Fruit fly (Drosophila melanogaster): ENCODE data around the gene CG31800.

DNA sequence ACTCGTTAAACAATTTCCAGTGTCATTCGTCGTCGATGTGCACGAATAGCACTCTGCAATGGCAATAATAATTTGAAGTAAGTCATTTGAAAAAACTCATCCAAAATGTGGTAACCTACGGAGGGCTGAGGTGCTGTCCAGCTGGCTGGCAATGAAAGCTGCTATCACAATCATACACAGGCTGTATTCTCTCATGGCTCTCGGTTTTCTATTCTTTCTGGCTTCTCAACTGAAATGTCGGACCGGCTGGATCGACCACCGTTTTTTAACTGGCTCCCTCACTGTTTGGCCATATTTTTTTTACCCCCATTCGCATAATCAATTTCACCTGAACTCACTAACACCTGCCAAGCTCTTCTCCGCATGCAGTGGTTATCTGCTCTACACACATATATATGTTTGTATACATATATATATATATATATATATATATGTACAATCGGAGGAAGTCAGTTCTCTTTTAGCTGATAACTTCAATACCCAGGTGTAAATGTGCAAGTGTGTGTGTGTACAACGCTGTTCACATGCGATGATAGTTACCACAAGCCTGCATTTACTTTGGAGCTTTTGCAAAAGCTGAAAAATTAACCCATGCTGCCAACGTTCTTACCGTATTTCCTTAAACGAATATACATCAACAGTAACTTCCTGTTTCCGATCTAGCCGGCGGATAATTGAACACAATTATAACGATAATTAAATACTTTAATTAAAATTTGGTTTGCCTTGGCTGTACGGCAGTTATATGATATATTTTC is 38.5 kb downstream of the CG31800 start, which contains the start of gene CG10650:
- TF ChIP-seq tai (GFP tag; optimal IDR thresholded peaks at IDR 0.05) (no peak), dl (GFP tag; optimal IDR thresholded peaks at IDR 0.05; ENCODE audit: insufficient read depth in 1 of 2, partially characterized antibody in 2 of 2) (no peak)

Data from whole organism, wandering third instar larva.